Worm (Caenorhabditis elegans) whole organism, mixed stage, embryonic: Measurements from ENCODE around the gene C25E10.12.

ENCODE experiments used
- ces-1 ChIP-seq: fragments of 150-350 bp; optimal IDR thresholded peaks from 2 replicates; lab custom pipeline; 2014; ENCODE audit warnings: missing biosample characterization, missing genetic modification reagents, missing genetic modification characterization
- cnd-1 ChIP-seq: fragments of 200-800 bp; sonication (Bioruptor generic); optimal IDR thresholded peaks from 2 replicates; lab custom pipeline; 2018; ENCODE audit warnings: mild to moderate bottlenecking, missing genetic modification characterization, missing compliant biosample characterization
- elt-1 ChIP-seq: sonication (generic microtip); optimal IDR thresholded peaks from 2 replicates; lab custom pipeline; 2017; ENCODE audit warnings: missing genetic modification characterization, mild to moderate bottlenecking, missing compliant biosample characterization, antibody characterized with exemption, moderate library complexity, borderline replicate concordance; ENCODE audit not compliant: insufficient read depth
- hlh-1 ChIP-seq: fragments of 150-350 bp; optimal IDR thresholded peaks from 2 replicates; lab custom pipeline; 2014; ENCODE audit warnings: missing biosample characterization, missing genetic modification reagents, missing genetic modification characterization
- nhr-12 ChIP-seq: fragments of 150-350 bp; optimal IDR thresholded peaks from 2 replicates; lab custom pipeline; 2014; ENCODE audit warnings: missing biosample characterization, missing genetic modification characterization
- pha-4 ChIP-seq: fragments of 150-350 bp; optimal IDR thresholded peaks from 2 replicates; lab custom pipeline; 2018; ENCODE audit warnings: missing biosample characterization, missing genetic modification reagents, missing genetic modification characterization
- unc-39 ChIP-seq: fragments of 150-350 bp; optimal IDR thresholded peaks from 2 replicates; lab custom pipeline; 2014; ENCODE audit warnings: missing biosample characterization, missing genetic modification characterization
- unc-62 ChIP-seq: fragments of 150-350 bp; optimal IDR thresholded peaks from 2 replicates; lab custom pipeline; 2014; ENCODE audit warnings: missing biosample characterization, missing genetic modification reagents, missing genetic modification characterization

DNA sequence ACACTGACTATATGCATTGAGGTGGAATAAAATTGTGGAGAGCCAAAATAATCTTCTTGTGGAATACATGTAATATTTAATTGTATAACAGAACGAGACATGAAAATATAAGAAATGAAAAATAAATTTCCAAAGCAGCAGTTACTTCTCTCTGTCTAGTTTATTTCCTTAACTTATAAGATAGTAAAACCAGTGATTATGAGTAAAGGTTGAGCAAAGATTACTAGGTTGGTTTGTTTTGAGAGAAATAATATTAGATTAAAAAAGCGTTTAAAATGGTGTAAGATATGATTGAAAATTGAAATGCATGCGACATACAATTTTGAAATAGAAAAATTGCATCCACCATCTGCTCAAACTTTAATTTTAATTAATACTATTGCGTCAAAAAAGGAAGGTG is 48.5 kb downstream of the C25E10.12 start, which contains the start of gene srh-201:
- TF ChIP-seq hlh-1 (tag; lab: Kevin White, UChicago) (no peak), ces-1 (GFP tag; lab: Kevin White, UChicago) (no peak), pha-4 (no peak), unc-62 (no peak), elt-1 (tag; lab: Kevin White, UChicago) (no peak), unc-39 (tag; lab: Kevin White, UChicago) (no peak), cnd-1 (tag; lab: Kevin White, UChicago) (no peak), nhr-12 (tag; lab: Kevin White, UChicago) (no peak)
